Worm (Caenorhabditis elegans) whole organism, midembryonic: ENCODE results near the gene T07F12.1.

ENCODE experiments used
- T22C8.4 ChIP-seq: fragments of 200-800 bp; sonication (Bioruptor generic); IDR thresholded peaks from 2 replicates; pipeline ENCODE4 v1.3.6; 2022; ENCODE audit warnings: missing genetic modification characterization, missing compliant biosample characterization
- cog-1 ChIP-seq: sonication (generic microtip); optimal IDR thresholded peaks from 2 replicates; lab custom pipeline; 2016; ENCODE audit warnings: missing genetic modification characterization, missing compliant biosample characterization
- flt-1 ChIP-seq: fragments of 200-800 bp; sonication (Bioruptor generic); IDR thresholded peaks from 2 replicates; pipeline ENCODE4 v1.3.6; 2022; ENCODE audit warnings: missing genetic modification characterization, missing compliant biosample characterization
- klf-2 ChIP-seq: fragments of 200-800 bp; sonication (Bioruptor generic); conservative IDR thresholded peaks from 2 replicates; pipeline ENCODE4 v1.3.6; 2022; ENCODE audit warnings: missing genetic modification reagents, missing genetic modification characterization, missing compliant biosample characterization
- med-1 ChIP-seq: sonication (generic microtip); optimal IDR thresholded peaks from 2 replicates; lab custom pipeline; 2017; ENCODE audit warnings: missing genetic modification characterization, mild to moderate bottlenecking, missing compliant biosample characterization, antibody characterized with exemption, missing genetic modification reagents; ENCODE audit not compliant: insufficient read depth
- ref-1 ChIP-seq: fragments of 200-800 bp; sonication (Bioruptor generic); conservative IDR thresholded peaks from 2 replicates; pipeline ENCODE4 v1.3.6; 2022; ENCODE audit warnings: missing genetic modification reagents, missing genetic modification characterization, missing compliant biosample characterization
- tab-1 ChIP-seq: fragments of 200-800 bp; sonication (Bioruptor generic); IDR thresholded peaks from 2 replicates; pipeline ENCODE4 v1.3.6; 2022; ENCODE audit warnings: missing genetic modification characterization, missing compliant biosample characterization
- ztf-23 ChIP-seq: fragments of 200-800 bp; sonication (Bioruptor generic); IDR thresholded peaks from 2 replicates; pipeline ENCODE4 v1.3.6; 2022; ENCODE audit warnings: missing genetic modification reagents, missing genetic modification characterization, missing compliant biosample characterization
- ztf-29 ChIP-seq: fragments of 200-800 bp; sonication (Bioruptor generic); IDR thresholded peaks from 2 replicates; pipeline ENCODE4 v1.3.6; 2022; ENCODE audit warnings: missing genetic modification reagents, missing genetic modification characterization, missing compliant biosample characterization

T07F12.1 gene

DNA sequence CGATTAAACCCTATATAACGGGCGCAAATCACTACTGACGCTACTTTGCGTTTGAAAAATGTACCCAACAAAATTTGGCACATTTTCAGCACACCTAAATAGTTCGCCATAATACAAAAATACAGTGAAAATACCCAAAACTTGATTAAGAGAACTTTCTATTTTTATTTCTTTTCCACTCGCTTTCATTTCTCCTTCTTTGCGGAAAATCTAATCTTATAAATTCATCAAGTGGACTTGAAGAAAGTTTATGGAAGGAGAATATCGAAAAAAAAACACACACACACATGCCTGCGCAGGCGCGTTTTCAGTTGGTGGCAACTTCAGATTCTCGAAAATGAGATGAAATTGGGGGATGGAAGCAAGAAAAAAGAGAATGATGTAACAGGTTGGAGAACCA, 18.6 kb upstream of the T07F12.1 start:
- TF ChIP-seq T22C8.4 (GFP tag; lab: Robert Waterston, UW): no peak
- TF ChIP-seq ztf-23 (GFP tag; lab: Robert Waterston, UW): no peak
- no peak for TF ChIP-seq med-1
- TF ChIP-seq ref-1: no peak
- TF ChIP-seq klf-2: no peak
- no peak for TF ChIP-seq tab-1 (GFP tag; lab: Robert Waterston, UW)
- TF ChIP-seq flt-1 (GFP tag; lab: Robert Waterston, UW): no peak
- no peak for TF ChIP-seq ztf-29
- TF ChIP-seq cog-1 (tag; lab: Kevin White, UChicago): no peak

DNA sequence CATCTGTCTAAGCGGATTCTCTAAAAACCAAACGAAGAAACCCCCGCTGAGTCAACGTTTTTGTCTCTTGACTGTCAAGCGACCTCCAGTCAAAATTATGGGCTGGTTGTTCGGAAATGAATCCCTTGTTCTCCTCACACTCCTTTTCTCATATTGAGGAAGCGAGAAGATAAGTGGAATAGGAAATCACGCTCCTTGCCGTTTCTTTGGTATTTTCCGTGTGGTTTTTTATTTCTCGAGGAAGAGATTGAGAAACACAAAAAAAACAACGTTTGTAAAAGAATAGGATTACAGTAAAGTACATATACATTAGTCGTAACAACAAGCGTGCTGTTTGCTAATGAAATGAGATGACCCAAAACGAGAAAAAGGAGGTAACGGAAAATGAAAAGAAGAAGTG, 17.0 kb upstream of the T07F12.1 start, which contains the start of gene tsp-14:
Gene tsp-14 (minus strand): TSS at position 62 of the 400 bp plus-strand sequence.
- TF ChIP-seq T22C8.4 (GFP tag; lab: Robert Waterston, UW) (no peak), cog-1 (tag; lab: Kevin White, UChicago) (no peak), flt-1 (GFP tag; lab: Robert Waterston, UW) (no peak), tab-1 (GFP tag; lab: Robert Waterston, UW) (no peak), ref-1 (no peak), med-1 (no peak), ztf-23 (GFP tag; lab: Robert Waterston, UW) (no peak), klf-2 (no peak), ztf-29 (no peak)

DNA sequence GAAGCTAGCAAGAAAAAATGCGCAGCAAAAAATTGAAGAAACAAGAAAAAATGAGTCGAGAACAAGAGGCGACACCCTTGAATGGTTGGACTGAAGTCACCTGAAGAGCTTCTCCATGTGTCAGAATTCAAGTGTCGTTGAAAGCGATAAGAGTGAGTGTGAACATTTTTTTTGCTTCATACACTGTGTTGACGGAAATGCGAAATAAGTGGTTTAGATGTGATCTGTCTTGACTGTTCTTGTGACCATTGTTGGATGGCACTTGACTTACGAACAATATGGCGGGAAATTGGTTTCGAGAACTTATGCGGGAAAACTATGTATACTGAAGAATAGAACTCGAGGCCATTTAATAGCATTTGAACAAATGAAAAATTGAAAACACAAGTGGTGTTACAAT, 13.9 kb upstream of the T07F12.1 start:
- TF ChIP-seq med-1 (no peak), T22C8.4 (GFP tag; lab: Robert Waterston, UW) (no peak), flt-1 (GFP tag; lab: Robert Waterston, UW) (no peak), cog-1 (tag; lab: Kevin White, UChicago) (no peak), ztf-29 (no peak), ztf-23 (GFP tag; lab: Robert Waterston, UW) (no peak), klf-2 (no peak)

DNA sequence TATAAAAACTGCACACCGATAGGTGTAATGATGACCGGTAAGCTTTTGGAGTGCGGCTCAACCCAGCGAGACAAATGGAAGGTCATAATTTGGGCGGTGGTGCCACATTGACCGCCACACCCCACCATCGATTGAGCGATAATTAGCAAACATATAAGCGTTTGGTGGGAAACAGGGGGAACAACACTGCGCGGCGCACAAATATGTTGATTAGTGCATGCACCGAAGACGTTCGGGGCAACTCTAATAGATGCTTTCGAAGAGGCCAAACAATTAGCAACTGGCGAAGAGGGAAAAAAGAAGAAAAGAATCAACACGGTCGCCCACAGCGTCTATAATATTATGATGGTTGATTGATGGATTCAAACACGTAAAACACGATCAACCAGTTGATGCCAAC, 12.5 kb upstream of the T07F12.1 start:
- TF ChIP-seq klf-2 (no peak), tab-1 (GFP tag; lab: Robert Waterston, UW) (no peak), T22C8.4 (GFP tag; lab: Robert Waterston, UW) (no peak), ztf-23 (GFP tag; lab: Robert Waterston, UW) (no peak), flt-1 (GFP tag; lab: Robert Waterston, UW) (no peak), med-1 (no peak), ref-1 (no peak), ztf-29 (no peak), cog-1 (tag; lab: Kevin White, UChicago) (no peak)

DNA sequence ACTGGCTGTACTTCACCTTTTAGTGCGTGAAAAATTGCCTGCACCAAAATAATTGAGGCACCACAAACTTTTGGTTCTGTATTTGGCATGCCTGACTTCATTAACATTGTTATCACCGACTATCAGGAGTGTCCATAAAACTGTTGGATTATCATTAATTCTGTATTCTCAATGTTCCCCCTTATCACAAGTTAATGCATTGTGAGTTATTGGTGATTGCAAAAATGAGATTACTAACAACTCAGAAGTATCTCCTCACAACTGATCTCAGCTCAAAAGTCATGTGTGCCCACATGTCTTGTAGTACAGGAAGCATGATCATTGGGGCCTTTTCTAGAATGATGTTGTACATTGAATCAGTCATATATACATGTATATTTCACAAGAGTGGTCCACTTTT, 8.2 kb upstream of the T07F12.1 start, which contains the start of gene arrd-23:
Gene arrd-23 (plus strand): TSS at position 301 of the 400 bp plus-strand sequence.
- TF ChIP-seq tab-1 (GFP tag; lab: Robert Waterston, UW) (no peak), ztf-29 (no peak), cog-1 (tag; lab: Kevin White, UChicago) (no peak), med-1 (no peak), ref-1 (no peak), ztf-23 (GFP tag; lab: Robert Waterston, UW) (no peak), T22C8.4 (GFP tag; lab: Robert Waterston, UW) (no peak), flt-1 (GFP tag; lab: Robert Waterston, UW) (no peak), klf-2 (no peak)

DNA sequence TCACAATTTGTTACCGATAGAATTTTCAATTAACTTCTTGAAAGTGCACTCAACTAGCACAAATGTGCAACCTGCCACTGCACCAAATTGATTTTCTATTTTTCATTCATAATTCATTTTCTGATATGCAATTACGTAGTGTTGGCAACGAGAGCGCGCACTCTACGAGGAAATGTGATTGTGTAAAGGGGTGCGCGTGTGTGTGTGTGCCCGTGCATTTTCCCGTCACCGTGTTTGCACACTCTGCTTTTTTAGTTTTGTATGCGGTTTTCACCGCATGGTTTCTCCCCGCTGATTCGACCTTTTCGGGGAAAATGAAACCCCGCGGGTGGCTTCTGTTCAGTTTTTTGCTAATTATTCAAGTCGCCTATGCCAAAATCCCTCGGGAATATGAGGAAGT, 3.7 kb upstream of the T07F12.1 start, which contains the start of gene T07F12.2:
Gene T07F12.2 (plus strand): TSS at position 87 of the 400 bp plus-strand sequence.
- no peak for TF ChIP-seq med-1
- TF ChIP-seq tab-1 (GFP tag; lab: Robert Waterston, UW): peak; percentile 70
- peak; percentile 23; the same call in 1 of the 2 replicates for TF ChIP-seq ztf-23 (GFP tag; lab: Robert Waterston, UW)

DNA sequence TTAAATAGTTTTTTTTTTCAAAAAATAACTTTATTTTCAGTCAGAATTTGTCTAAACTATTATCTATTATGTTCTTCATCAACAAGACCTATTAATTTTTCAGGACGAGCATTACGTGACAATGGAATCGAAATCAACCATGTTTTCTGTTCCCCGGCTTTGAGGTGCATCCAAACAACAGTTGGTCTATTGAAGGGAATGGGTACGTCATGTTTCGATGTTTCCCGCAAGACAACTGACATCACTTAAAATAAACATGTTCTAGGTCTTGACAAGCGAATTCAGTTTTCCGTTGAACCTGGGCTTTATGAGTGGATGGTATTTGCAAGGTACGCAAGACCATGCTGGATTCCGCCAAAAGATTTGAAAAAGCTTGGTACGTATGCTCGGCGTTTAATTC, 1.4 kb downstream of the T07F12.1 start:
- TF ChIP-seq ref-1: no peak
- TF ChIP-seq med-1: no peak
- TF ChIP-seq flt-1 (GFP tag; lab: Robert Waterston, UW): no peak
- TF ChIP-seq ztf-23 (GFP tag; lab: Robert Waterston, UW): no peak
- no peak for TF ChIP-seq cog-1 (tag; lab: Kevin White, UChicago)

DNA sequence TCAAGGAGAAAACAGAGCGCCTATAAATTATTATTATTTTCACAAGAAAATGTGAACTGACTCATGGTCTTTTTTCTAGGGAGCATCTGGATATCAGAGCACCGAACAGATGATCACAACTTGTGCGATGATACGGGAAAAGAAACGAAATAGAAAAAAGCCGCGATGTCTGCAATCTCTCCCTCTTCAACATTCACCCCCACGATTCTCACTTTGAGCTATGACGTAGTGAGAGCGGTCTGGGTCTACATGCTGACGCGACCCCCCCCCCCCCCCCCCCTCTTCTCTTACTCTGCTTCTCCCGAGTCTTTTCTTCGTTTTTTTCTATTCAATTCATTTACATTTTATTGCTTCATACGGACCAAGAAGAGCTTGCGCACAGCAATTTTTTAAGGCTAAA, 5.8 kb downstream of the T07F12.1 start:
- TF ChIP-seq ztf-29 (no peak), T22C8.4 (GFP tag; lab: Robert Waterston, UW) (no peak), cog-1 (tag; lab: Kevin White, UChicago) (no peak), med-1 (no peak), tab-1 (GFP tag; lab: Robert Waterston, UW) (no peak), klf-2 (no peak), ztf-23 (GFP tag; lab: Robert Waterston, UW) (no peak), flt-1 (GFP tag; lab: Robert Waterston, UW) (no peak), ref-1 (no peak)

DNA sequence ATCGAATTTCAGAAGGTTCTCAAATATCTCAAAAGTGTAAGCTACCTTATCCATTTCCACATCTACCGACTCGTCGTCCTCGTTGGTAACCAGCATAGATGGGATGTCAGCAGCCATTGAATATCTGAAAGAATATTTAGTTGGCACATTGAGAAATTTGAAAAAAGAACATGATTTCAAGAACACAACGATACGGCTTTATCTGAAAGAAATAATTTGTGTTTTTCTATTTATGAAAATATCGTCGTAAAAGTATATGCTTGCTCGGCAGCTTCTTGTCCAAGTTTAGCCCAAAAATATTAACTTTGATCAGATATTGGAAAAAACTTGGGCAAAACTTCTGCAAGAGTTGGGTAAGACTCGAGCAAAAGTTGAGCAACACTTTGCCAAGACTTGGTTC, 6.8 kb downstream of the T07F12.1 start, which contains the start of gene T07F12.4:
Gene T07F12.4 (minus strand): TSS at position 130 of the 400 bp plus-strand sequence.
- TF ChIP-seq cog-1 (tag; lab: Kevin White, UChicago): no peak
- no peak for TF ChIP-seq flt-1 (GFP tag; lab: Robert Waterston, UW)
- no peak for TF ChIP-seq klf-2

DNA sequence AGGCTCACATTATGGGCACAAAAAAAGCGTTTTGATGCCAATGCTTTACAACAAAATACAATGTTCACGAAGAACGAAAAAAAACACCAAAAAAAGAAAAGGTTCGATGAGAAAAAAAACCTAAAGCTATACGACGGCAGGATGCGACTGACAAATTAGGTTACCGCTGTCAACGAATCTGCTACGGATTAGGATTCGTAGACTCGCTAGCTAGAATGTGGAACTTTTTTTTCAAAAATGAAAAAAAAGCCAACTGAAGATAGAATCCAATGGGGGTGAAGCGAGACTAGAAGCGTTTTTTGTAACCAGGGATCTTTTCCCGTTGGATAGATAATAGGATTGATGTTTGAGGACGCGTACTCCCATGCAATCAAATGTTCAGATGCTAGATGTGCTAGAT, 8.1 kb downstream of the T07F12.1 start:
- no peak for TF ChIP-seq ztf-23 (GFP tag; lab: Robert Waterston, UW)
- TF ChIP-seq ref-1: no peak
- no peak for TF ChIP-seq klf-2
- no peak for TF ChIP-seq flt-1 (GFP tag; lab: Robert Waterston, UW)
- TF ChIP-seq T22C8.4 (GFP tag; lab: Robert Waterston, UW): no peak
- no peak for TF ChIP-seq ztf-29
- TF ChIP-seq tab-1 (GFP tag; lab: Robert Waterston, UW): no peak
- no peak for TF ChIP-seq cog-1 (tag; lab: Kevin White, UChicago)
- no peak for TF ChIP-seq med-1

DNA sequence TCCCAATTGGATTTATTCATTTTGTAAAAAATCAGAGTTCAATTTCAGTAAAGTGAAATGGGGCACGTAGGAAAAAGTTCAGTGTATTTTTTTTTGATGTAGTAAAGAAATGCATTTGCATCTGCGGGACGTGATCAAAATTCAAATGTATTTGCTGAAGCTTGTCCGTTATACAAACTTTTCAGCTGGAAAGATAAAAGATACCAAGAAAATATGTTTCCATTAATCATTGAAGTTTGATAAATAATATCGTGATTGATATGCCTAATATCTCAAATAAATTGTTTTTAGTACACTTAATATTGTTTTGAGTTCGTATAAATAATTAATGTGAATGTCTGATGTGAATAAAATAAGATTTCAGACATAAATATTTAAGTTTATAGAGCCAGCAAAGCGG, 8.5 kb downstream of the T07F12.1 start:
- TF ChIP-seq ztf-29 (no peak), T22C8.4 (GFP tag; lab: Robert Waterston, UW) (no peak), ref-1 (no peak), tab-1 (GFP tag; lab: Robert Waterston, UW) (no peak), med-1 (no peak), flt-1 (GFP tag; lab: Robert Waterston, UW) (no peak), cog-1 (tag; lab: Kevin White, UChicago) (no peak), klf-2 (no peak), ztf-23 (GFP tag; lab: Robert Waterston, UW) (no peak)
